Worm (Caenorhabditis elegans) whole organism, midembryonic: ENCODE results near the gene ZK1248.15.

Source experiments
- T22C8.4 ChIP-seq: fragments of 200-800 bp; sonication (Bioruptor generic); IDR thresholded peaks from 2 replicates; pipeline ENCODE4 v1.3.6; 2022; ENCODE audit warnings: missing genetic modification characterization, missing compliant biosample characterization
- cog-1 ChIP-seq: sonication (generic microtip); optimal IDR thresholded peaks from 2 replicates; lab custom pipeline; 2016; ENCODE audit warnings: missing genetic modification characterization, missing compliant biosample characterization
- flt-1 ChIP-seq: fragments of 200-800 bp; sonication (Bioruptor generic); IDR thresholded peaks from 2 replicates; pipeline ENCODE4 v1.3.6; 2022; ENCODE audit warnings: missing genetic modification characterization, missing compliant biosample characterization
- klf-2 ChIP-seq: fragments of 200-800 bp; sonication (Bioruptor generic); conservative IDR thresholded peaks from 2 replicates; pipeline ENCODE4 v1.3.6; 2022; ENCODE audit warnings: missing genetic modification reagents, missing genetic modification characterization, missing compliant biosample characterization
- med-1 ChIP-seq: sonication (generic microtip); optimal IDR thresholded peaks from 2 replicates; lab custom pipeline; 2017; ENCODE audit warnings: missing genetic modification characterization, mild to moderate bottlenecking, missing compliant biosample characterization, antibody characterized with exemption, missing genetic modification reagents; ENCODE audit not compliant: insufficient read depth
- ref-1 ChIP-seq: fragments of 200-800 bp; sonication (Bioruptor generic); conservative IDR thresholded peaks from 2 replicates; pipeline ENCODE4 v1.3.6; 2022; ENCODE audit warnings: missing genetic modification reagents, missing genetic modification characterization, missing compliant biosample characterization
- tab-1 ChIP-seq: fragments of 200-800 bp; sonication (Bioruptor generic); IDR thresholded peaks from 2 replicates; pipeline ENCODE4 v1.3.6; 2022; ENCODE audit warnings: missing genetic modification characterization, missing compliant biosample characterization
- ztf-23 ChIP-seq: fragments of 200-800 bp; sonication (Bioruptor generic); IDR thresholded peaks from 2 replicates; pipeline ENCODE4 v1.3.6; 2022; ENCODE audit warnings: missing genetic modification reagents, missing genetic modification characterization, missing compliant biosample characterization
- ztf-29 ChIP-seq: fragments of 200-800 bp; sonication (Bioruptor generic); IDR thresholded peaks from 2 replicates; pipeline ENCODE4 v1.3.6; 2022; ENCODE audit warnings: missing genetic modification reagents, missing genetic modification characterization, missing compliant biosample characterization

Gene ZK1248.15

ce11 chrII:5846181-5846580 is 7.8 kb upstream of the ZK1248.15 start:
- TF ChIP-seq flt-1 (GFP tag; lab: Robert Waterston, UW): no peak
- no peak for TF ChIP-seq ztf-29 (GFP tag; lab: Robert Waterston, UW)
- TF ChIP-seq tab-1: no peak
- TF ChIP-seq T22C8.4 (GFP tag; lab: Robert Waterston, UW): no peak
- TF ChIP-seq ref-1 (GFP tag; lab: Robert Waterston, UW): no peak
- TF ChIP-seq klf-2 (GFP tag; lab: Robert Waterston, UW): no peak
- TF ChIP-seq med-1: no peak
- no peak for TF ChIP-seq ztf-23
- TF ChIP-seq cog-1 (tag; lab: Kevin White, UChicago): no peak

ce11 chrII:5845441-5845840 is 7.1 kb upstream of the ZK1248.15 start, which contains the start of the genes ZK1248.17 and H41C03.3:
Gene ZK1248.17, minus strand, starts transcription at chrII:5845541.
Gene H41C03.3, plus strand, starts transcription at chrII:5845777.
- TF ChIP-seq ztf-23 (no peak), med-1 (no peak), klf-2 (GFP tag; lab: Robert Waterston, UW) (no peak), ref-1 (GFP tag; lab: Robert Waterston, UW) (no peak), ztf-29 (GFP tag; lab: Robert Waterston, UW) (no peak), cog-1 (tag; lab: Kevin White, UChicago) (no peak), flt-1 (GFP tag; lab: Robert Waterston, UW) (no peak), tab-1 (no peak), T22C8.4 (GFP tag; lab: Robert Waterston, UW) (no peak)

ce11 chrII:5844694-5845129 is 6.4 kb upstream of the ZK1248.15 start:
- TF ChIP-seq ztf-29 (GFP tag; lab: Robert Waterston, UW): peak; percentile 83
- peak; percentile 90 for TF ChIP-seq ztf-23
- TF ChIP-seq tab-1: peak; percentile 61; the same call in 1 of the 2 replicates
- peak; percentile 74; the same call in 1 of the 2 replicates for TF ChIP-seq T22C8.4 (GFP tag; lab: Robert Waterston, UW)
- no peak for TF ChIP-seq ref-1 (GFP tag; lab: Robert Waterston, UW)
- peak; percentile 34 for TF ChIP-seq med-1
- peak; percentile 53; the same call in 1 of the 2 replicates for TF ChIP-seq klf-2 (GFP tag; lab: Robert Waterston, UW)
- peak; percentile 99 for TF ChIP-seq cog-1 (tag; lab: Kevin White, UChicago)
- TF ChIP-seq flt-1 (GFP tag; lab: Robert Waterston, UW): peak; percentile 90

- TF ChIP-seq klf-2 (GFP tag; lab: Robert Waterston, UW): no peak
- TF ChIP-seq tab-1: no peak
- no peak for TF ChIP-seq ref-1 (GFP tag; lab: Robert Waterston, UW)
- no peak for TF ChIP-seq ztf-23
These were observed 3.5 kb upstream of the ZK1248.15 start, which contains the start of gene nep-25 for ce11 chrII:5841866-5842265. Gene nep-25, plus strand, starts transcription at chrII:5842240.

ce11 chrII:5841053-5841547 is 2.7 kb upstream of the ZK1248.15 start, which contains the start of gene lec-5:
Gene lec-5, minus strand, starts transcription at chrII:5841103.
- TF ChIP-seq ref-1 (GFP tag; lab: Robert Waterston, UW): no peak
- TF ChIP-seq med-1: no peak
- no peak for TF ChIP-seq ztf-29 (GFP tag; lab: Robert Waterston, UW)
- TF ChIP-seq flt-1 (GFP tag; lab: Robert Waterston, UW): no peak
- no peak for TF ChIP-seq tab-1
- no peak for TF ChIP-seq T22C8.4 (GFP tag; lab: Robert Waterston, UW)
- no peak for TF ChIP-seq klf-2 (GFP tag; lab: Robert Waterston, UW)
- no peak for TF ChIP-seq cog-1 (tag; lab: Kevin White, UChicago)

ce11 chrII:5839227-5839626 is 874 bp upstream of the ZK1248.15 start, which contains the start of gene ZK1248.19:
Gene ZK1248.19, minus strand, starts transcription at chrII:5839414.
- no peak for TF ChIP-seq flt-1 (GFP tag; lab: Robert Waterston, UW)

ce11 chrII:5836153-5836719 is 2.1 kb downstream of the ZK1248.15 start, which contains the start of gene fzo-1:
Gene fzo-1, minus strand, starts transcription at chrII:5836203.
- TF ChIP-seq ref-1 (GFP tag; lab: Robert Waterston, UW): no peak
- no peak for TF ChIP-seq T22C8.4 (GFP tag; lab: Robert Waterston, UW)
- TF ChIP-seq ztf-29 (GFP tag; lab: Robert Waterston, UW): no peak
- peak; percentile 83 for TF ChIP-seq cog-1 (tag; lab: Kevin White, UChicago)
- TF ChIP-seq med-1: no peak
- peak; percentile 79; the same call in 1 of the 2 replicates for TF ChIP-seq ztf-23
- TF ChIP-seq flt-1 (GFP tag; lab: Robert Waterston, UW): no peak
- TF ChIP-seq klf-2 (GFP tag; lab: Robert Waterston, UW): 0 out of 2 replicates have a peak, but pooled peaks have one; percentile 14
- TF ChIP-seq tab-1: no peak

ce11 chrII:5835146-5835545 is 3.2 kb downstream of the ZK1248.15 start:
- TF ChIP-seq ztf-29 (GFP tag; lab: Robert Waterston, UW) (no peak), tab-1 (no peak), ztf-23 (no peak), T22C8.4 (GFP tag; lab: Robert Waterston, UW) (no peak), flt-1 (GFP tag; lab: Robert Waterston, UW) (no peak), med-1 (no peak), cog-1 (tag; lab: Kevin White, UChicago) (no peak), klf-2 (GFP tag; lab: Robert Waterston, UW) (no peak), ref-1 (GFP tag; lab: Robert Waterston, UW) (no peak)

ce11 chrII:5833136-5833535 is 5.2 kb downstream of the ZK1248.15 start, which contains the start of gene gtap-1:
Gene gtap-1, minus strand, starts transcription at chrII:5833236.
- TF ChIP-seq T22C8.4 (GFP tag; lab: Robert Waterston, UW) (no peak), cog-1 (tag; lab: Kevin White, UChicago) (no peak), klf-2 (GFP tag; lab: Robert Waterston, UW) (no peak), ztf-29 (GFP tag; lab: Robert Waterston, UW) (no peak), ztf-23 (no peak), ref-1 (GFP tag; lab: Robert Waterston, UW) (no peak), med-1 (no peak), tab-1 (no peak), flt-1 (GFP tag; lab: Robert Waterston, UW) (no peak)
